Worm (Caenorhabditis elegans) whole organism, midembryonic: ENCODE measurements around the gene F43C11.12.

ENCODE experiments used
- T22C8.4 ChIP-seq: fragments of 200-800 bp; sonication (Bioruptor generic); IDR thresholded peaks from 2 replicates; pipeline ENCODE4 v1.3.6; 2022; ENCODE audit warnings: missing genetic modification characterization, missing compliant biosample characterization
- cog-1 ChIP-seq: sonication (generic microtip); optimal IDR thresholded peaks from 2 replicates; lab custom pipeline; 2016; ENCODE audit warnings: missing genetic modification characterization, missing compliant biosample characterization
- flt-1 ChIP-seq: fragments of 200-800 bp; sonication (Bioruptor generic); IDR thresholded peaks from 2 replicates; pipeline ENCODE4 v1.3.6; 2022; ENCODE audit warnings: missing genetic modification characterization, missing compliant biosample characterization
- med-1 ChIP-seq: sonication (generic microtip); optimal IDR thresholded peaks from 2 replicates; lab custom pipeline; 2017; ENCODE audit warnings: missing genetic modification characterization, mild to moderate bottlenecking, missing compliant biosample characterization, antibody characterized with exemption, missing genetic modification reagents; ENCODE audit not compliant: insufficient read depth
- ref-1 ChIP-seq: fragments of 200-800 bp; sonication (Bioruptor generic); conservative IDR thresholded peaks from 2 replicates; pipeline ENCODE4 v1.3.6; 2022; ENCODE audit warnings: missing genetic modification reagents, missing genetic modification characterization, missing compliant biosample characterization
- tab-1 ChIP-seq: fragments of 200-800 bp; sonication (Bioruptor generic); IDR thresholded peaks from 2 replicates; pipeline ENCODE4 v1.3.6; 2022; ENCODE audit warnings: missing genetic modification characterization, missing compliant biosample characterization
- ztf-23 ChIP-seq: fragments of 200-800 bp; sonication (Bioruptor generic); IDR thresholded peaks from 2 replicates; pipeline ENCODE4 v1.3.6; 2022; ENCODE audit warnings: missing genetic modification reagents, missing genetic modification characterization, missing compliant biosample characterization
- ztf-29 ChIP-seq: fragments of 200-800 bp; sonication (Bioruptor generic); IDR thresholded peaks from 2 replicates; pipeline ENCODE4 v1.3.6; 2022; ENCODE audit warnings: missing genetic modification reagents, missing genetic modification characterization, missing compliant biosample characterization

ce11 chrII:2336177-2336576 is 30.3 kb downstream of the F43C11.12 start:
- TF ChIP-seq med-1 (GFP tag; lab: Kevin White, UChicago) (no peak), flt-1 (no peak), tab-1 (GFP tag; lab: Robert Waterston, UW) (no peak), ztf-23 (no peak), T22C8.4 (GFP tag; lab: Robert Waterston, UW) (no peak), ref-1 (no peak), cog-1 (tag; lab: Kevin White, UChicago) (no peak), ztf-29 (GFP tag; lab: Robert Waterston, UW) (no peak)
